Worm (Caenorhabditis elegans): ENCODE results near the gene C27D6.15.

C27D6.15 gene

DNA sequence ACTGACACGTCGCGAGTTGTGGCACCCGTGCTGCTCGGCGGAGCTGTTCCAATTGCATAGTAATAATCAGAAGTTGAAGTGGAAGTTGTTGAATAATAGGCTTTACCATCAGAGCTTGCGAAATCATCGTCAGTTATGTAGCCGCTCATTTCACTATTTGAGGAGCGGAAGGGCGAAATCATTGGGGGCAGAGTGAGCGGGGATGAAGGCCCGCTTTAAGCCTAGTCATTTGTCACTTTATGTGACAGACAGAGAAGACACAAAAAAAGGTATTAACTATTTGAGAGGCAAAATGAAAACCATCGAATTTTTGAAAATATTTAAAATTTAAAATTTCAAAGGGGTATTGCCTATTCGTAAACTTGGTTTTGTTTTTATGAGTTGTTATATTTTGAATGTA, 46.6 kb downstream of the C27D6.15 start:
- TF ChIP-seq tlf-1 (GFP tag; optimal IDR thresholded peaks at IDR 0.05) = no peak

DNA sequence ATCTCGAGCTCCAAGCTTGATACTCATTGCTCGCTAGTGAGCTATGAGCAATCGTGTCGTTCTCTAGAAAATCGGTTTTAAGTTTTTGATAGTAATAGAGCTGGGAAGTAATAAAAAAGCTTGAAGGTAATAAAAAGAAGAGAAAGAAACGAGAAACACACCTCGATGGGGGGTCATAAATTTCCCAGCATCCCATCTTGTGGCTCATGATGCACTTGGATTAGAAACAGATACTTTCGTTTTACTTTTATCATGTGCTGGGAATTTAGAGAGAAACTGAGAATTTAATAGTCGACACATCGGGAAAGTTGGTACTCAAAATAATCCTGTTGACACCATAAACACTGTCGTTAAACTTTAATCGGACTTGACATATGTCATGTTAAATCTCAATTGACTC, 48.9 kb downstream of the C27D6.15 start:
- TF ChIP-seq tbp1 (GFP tag; optimal IDR thresholded peaks at IDR 0.05) = no peak
- TF ChIP-seq ceh-100 (GFP tag; IDR thresholded peaks at IDR 0.05) = no peak
- TF ChIP-seq tbx-9 (tag; optimal IDR thresholded peaks at IDR 0.05; ENCODE audit: borderline replicate concordance) = no peak
- TF ChIP-seq ceh-91 (GFP tag; IDR thresholded peaks at IDR 0.05) = no peak
- no peak for TF ChIP-seq B0261.1 (tag; optimal IDR thresholded peaks at IDR 0.05)
- no peak for TF ChIP-seq hrde-1 (tag; optimal IDR thresholded peaks at IDR 0.05; ENCODE audit: borderline replicate concordance)
